Fruit fly (Drosophila melanogaster): ENCODE data around the gene Vps60.
A peak's percentile ranks its signal among the peaks of the same experiment; 100 is the strongest.

The Vps60 gene

dm6 chr3L:17644906-17645244 is 23.4 kb upstream of the Vps60 start, which contains the start of gene Pep (continued):
- TF ChIP-seq Eip74EF (GFP tag; optimal IDR thresholded peaks at IDR 0.05) (no peak), CHES-1-like (GFP tag; optimal IDR thresholded peaks at IDR 0.05) (peak; percentile 56), stwl (tag; optimal IDR thresholded peaks at IDR 0.05) (peak; percentile 93), salm (tag; optimal IDR thresholded peaks at IDR 0.05) (no peak), trem (tag; optimal IDR thresholded peaks at IDR 0.05) (peak; percentile 92), H2.0 (GFP tag; IDR thresholded peaks at IDR 0.05) (no peak), p53 (GFP tag; optimal IDR thresholded peaks at IDR 0.05) (no peak), ab (GFP tag; optimal IDR thresholded peaks at IDR 0.05) (no peak), CG6854 (GFP tag; optimal IDR thresholded peaks at IDR 0.05) (no peak), CG7987 (GFP tag; optimal IDR thresholded peaks at IDR 0.05) (peak; percentile 39), Dbx (GFP tag; IDR thresholded peaks at IDR 0.05) (peak; percentile 63; the same call in 1 of the 3 replicates), gt (GFP tag; IDR thresholded peaks at IDR 0.05) (no peak), Sry-δ (GFP tag; optimal IDR thresholded peaks at IDR 0.05) (peak; percentile 100), CG2712 (tag; optimal IDR thresholded peaks at IDR 0.05) (peak; percentile 63), Ets97D (GFP tag; optimal IDR thresholded peaks at IDR 0.05) (peak; percentile 80), CG2120 (GFP tag; optimal IDR thresholded peaks at IDR 0.05) (peak; percentile 56), CoRest (tag; optimal IDR thresholded peaks at IDR 0.05) (peak; percentile 53), Meics (GFP tag; optimal IDR thresholded peaks at IDR 0.05) (peak; percentile 28), peb (GFP tag; IDR thresholded peaks at IDR 0.05) (no peak), fd64A (GFP tag; optimal IDR thresholded peaks at IDR 0.05) (no peak), CG15011 (GFP tag; optimal IDR thresholded peaks at IDR 0.05) (no peak), her (GFP tag; optimal IDR thresholded peaks at IDR 0.05) (peak; percentile 46), wor (GFP tag; IDR thresholded peaks at IDR 0.05) (no peak), Deaf1 (tag; optimal IDR thresholded peaks at IDR 0.05) (peak; percentile 70), so (GFP tag; IDR thresholded peaks at IDR 0.05) (no peak), CG8944 (GFP tag; optimal IDR thresholded peaks at IDR 0.05) (no peak), CG13123 (GFP tag; optimal IDR thresholded peaks at IDR 0.05) (no peak), CG4730 (GFP tag; IDR thresholded peaks at IDR 0.05) (no peak), CG2875 (GFP tag; optimal IDR thresholded peaks at IDR 0.05) (no peak), Hey (tag; optimal IDR thresholded peaks at IDR 0.05) (no peak), Ptx1 (GFP tag; IDR thresholded peaks at IDR 0.05) (no peak), HLH3B (GFP tag; IDR thresholded peaks at IDR 0.05) (no peak; the same call in 1 of the 2 replicates), chn (GFP tag; optimal IDR thresholded peaks at IDR 0.05) (peak; percentile 25), pnt (GFP tag; optimal IDR thresholded peaks at IDR 0.05) (no peak), vvl (GFP tag; IDR thresholded peaks at IDR 0.05) (peak; percentile 72), HmgZ (tag; optimal IDR thresholded peaks at IDR 0.05) (peak; percentile 79), Atf-2 (GFP tag; optimal IDR thresholded peaks at IDR 0.05) (peak; percentile 8), D (optimal IDR thresholded peaks at IDR 0.05) (no peak), D (GFP tag; optimal IDR thresholded peaks at IDR 0.05) (no peak), CG34422 (GFP tag; IDR thresholded peaks at IDR 0.05) (peak; percentile 63), sens-2 (GFP tag; IDR thresholded peaks at IDR 0.05) (no peak), CG14014 (GFP tag; IDR thresholded peaks at IDR 0.05) (no peak), Nf-YB (GFP tag; optimal IDR thresholded peaks at IDR 0.05) (no peak), ems (GFP tag; optimal IDR thresholded peaks at IDR 0.05) (peak; percentile 1), MESR4 (GFP tag; optimal IDR thresholded peaks at IDR 0.05) (peak; percentile 93), cato (GFP tag; optimal IDR thresholded peaks at IDR 0.05; ENCODE audit: borderline replicate concordance) (no peak), Poxn (GFP tag; IDR thresholded peaks at IDR 0.05) (no peak), Stat92E (GFP tag; optimal IDR thresholded peaks at IDR 0.05) (peak in 1 of 3 experiments; percentile 69), Dad (GFP tag; optimal IDR thresholded peaks at IDR 0.05) (peak; percentile 21), sd (tag; optimal IDR thresholded peaks at IDR 0.05) (no peak), ci (GFP tag; IDR thresholded peaks at IDR 0.05) (no peak; the same call in 2 of the 3 replicates), ERR (GFP tag; optimal IDR thresholded peaks at IDR 0.05) (no peak)

Measured in whole organism, embryonic.